Worm (Caenorhabditis elegans): ENCODE results near the gene srx-43.
"Not testable (repeated sequence)": the region's sequence is repeated elsewhere in the genome, so short reads cannot be mapped to it uniquely, and the experiment has no call there.

srx-43 gene

DNA sequence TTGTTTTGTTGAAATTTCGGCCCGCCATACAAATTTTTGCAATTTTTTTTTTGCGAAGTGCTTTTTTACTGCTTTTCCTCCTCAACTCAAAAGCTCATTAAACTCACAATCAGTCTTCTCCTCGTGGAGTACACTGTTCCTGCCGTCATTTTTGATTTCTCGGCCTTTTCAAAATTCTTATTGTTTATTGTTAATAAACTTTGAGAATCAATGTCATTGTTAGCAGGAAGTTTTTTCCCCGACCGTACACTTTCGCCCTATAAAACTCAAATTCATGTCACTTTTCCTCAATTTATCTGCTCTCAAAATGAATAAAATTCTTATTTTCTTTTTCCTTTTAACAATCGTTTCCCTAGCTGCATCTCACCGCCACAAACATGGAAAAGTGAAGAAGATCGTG is 41.9 kb upstream of the srx-43 start, which contains the start of gene clec-232:
Gene clec-232, plus strand, starts transcription at position 301 of the 400 bp plus-strand sequence.
- no peak for TF ChIP-seq unc-55 (GFP tag; optimal IDR thresholded peaks at IDR 0.05)
- TF ChIP-seq gmeb-1 (tag; optimal IDR thresholded peaks at IDR 0.05), result no peak
- no peak for TF ChIP-seq sma-3 (GFP tag; optimal IDR thresholded peaks at IDR 0.05)
- no peak for TF ChIP-seq F13H6.1 (tag; optimal IDR thresholded peaks at IDR 0.05)
- no peak for TF ChIP-seq ceh-16 (tag; optimal IDR thresholded peaks at IDR 0.05)
- TF ChIP-seq nhr-77 (tag; optimal IDR thresholded peaks at IDR 0.05), result no peak
- TF ChIP-seq nhr-6 (tag; optimal IDR thresholded peaks at IDR 0.05), result no peak
- TF ChIP-seq nhr-237 (tag; optimal IDR thresholded peaks at IDR 0.05), result no peak
- no peak for TF ChIP-seq egl-27 (tag; optimal IDR thresholded peaks at IDR 0.05)
- no peak for TF ChIP-seq nhr-21 (tag; optimal IDR thresholded peaks at IDR 0.05)
- TF ChIP-seq fos-1 (tag; optimal IDR thresholded peaks at IDR 0.05), result no peak
- TF ChIP-seq nhr-23 (tag; optimal IDR thresholded peaks at IDR 0.05), result no peak
- no peak for TF ChIP-seq nhr-12 (tag; optimal IDR thresholded peaks at IDR 0.05)
- no peak for TF ChIP-seq ZK546.5 (tag; optimal IDR thresholded peaks at IDR 0.05)
- TF ChIP-seq C34F6.9 (tag; optimal IDR thresholded peaks at IDR 0.05), result no peak
- TF ChIP-seq aly-2 (tag; optimal IDR thresholded peaks at IDR 0.05), result no peak
- TF ChIP-seq nhr-25 (tag; optimal IDR thresholded peaks at IDR 0.05), result no peak

- TF ChIP-seq fos-1 (tag; optimal IDR thresholded peaks at IDR 0.05), result peak; percentile 76
- TF ChIP-seq Y55F3AM.14 (GFP tag; optimal IDR thresholded peaks at IDR 0.05), result no peak
Measured at ce11 chrV:15978232-15978764, 39.5 kb upstream of the srx-43 start, which contains the start of gene oac-20. Gene oac-20 (plus strand): TSS chrV:15978714.

ce11 chrV:15982733-15983344 is 34.9 kb upstream of the srx-43 start, which contains the start of the genes fbxa-99 and F36G9.13:
Gene fbxa-99 (minus strand): TSS chrV:15982854.
Gene F36G9.13 (plus strand): TSS chrV:15983294.
- no peak for TF ChIP-seq unc-62 (GFP tag; optimal IDR thresholded peaks at IDR 0.05)
- TF ChIP-seq nhr-11 (tag; optimal IDR thresholded peaks at IDR 0.05), result no peak
- TF ChIP-seq snpc-4 (tag; optimal IDR thresholded peaks at IDR 0.05), result peak; percentile 56
- TF ChIP-seq skn-1 (tag; optimal IDR thresholded peaks at IDR 0.05), result no peak
- TF ChIP-seq ceh-16 (tag; optimal IDR thresholded peaks at IDR 0.05), result no peak
- TF ChIP-seq gmeb-1 (tag; optimal IDR thresholded peaks at IDR 0.05), result no peak
- TF ChIP-seq peb-1 (tag; optimal IDR thresholded peaks at IDR 0.05), result no peak
- TF ChIP-seq mab-5 (tag; optimal IDR thresholded peaks at IDR 0.05), result no peak
- peak; percentile 36 for TF ChIP-seq fos-1 (tag; optimal IDR thresholded peaks at IDR 0.05)

DNA sequence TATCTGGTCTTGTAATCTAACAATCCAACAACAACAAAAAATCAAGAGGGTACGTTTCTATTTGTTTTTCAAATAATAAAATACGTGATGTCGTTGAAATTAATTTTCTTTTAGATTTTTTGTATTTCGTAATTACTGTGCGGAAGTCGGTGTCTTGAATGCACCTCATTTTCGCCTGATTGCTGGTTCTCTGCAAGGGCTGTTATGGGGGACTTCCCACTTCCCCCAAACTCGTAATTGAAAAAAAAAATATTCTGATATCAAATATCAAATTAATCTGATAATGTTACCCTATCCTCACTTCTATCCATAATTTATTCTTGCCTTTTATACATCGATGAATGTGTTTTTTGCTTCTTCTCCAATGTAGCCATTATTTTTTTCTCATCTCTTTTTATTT is 29.7 kb upstream of the srx-43 start, which contains the start of gene F36G9.15:
Gene F36G9.15, minus strand, starts transcription at position 101 of the 400 bp plus-strand sequence.
- TF ChIP-seq snpc-4 (tag; optimal IDR thresholded peaks at IDR 0.05), result no peak
- no peak for TF ChIP-seq elt-3 (tag; optimal IDR thresholded peaks at IDR 0.05)
- no peak for TF ChIP-seq gmeb-1 (tag; optimal IDR thresholded peaks at IDR 0.05)
- TF ChIP-seq R02D3.7 (tag; optimal IDR thresholded peaks at IDR 0.05), result no peak
- no peak for TF ChIP-seq nhr-6 (tag; optimal IDR thresholded peaks at IDR 0.05)
- TF ChIP-seq skn-1 (tag; optimal IDR thresholded peaks at IDR 0.05), result no peak
- no peak for TF ChIP-seq unc-39 (tag; optimal IDR thresholded peaks at IDR 0.05)
- TF ChIP-seq alr-1 (tag; optimal IDR thresholded peaks at IDR 0.05), result no peak
- no peak for TF ChIP-seq F13H6.1 (tag; optimal IDR thresholded peaks at IDR 0.05)
- no peak for TF ChIP-seq ama-1 (optimal IDR thresholded peaks at IDR 0.05)
- TF ChIP-seq Y55F3AM.14 (GFP tag; optimal IDR thresholded peaks at IDR 0.05), result no peak
- TF ChIP-seq crh-2 (tag; optimal IDR thresholded peaks at IDR 0.05), result no peak
- TF ChIP-seq ceh-16 (tag; optimal IDR thresholded peaks at IDR 0.05), result no peak
- no peak for TF ChIP-seq ceh-82 (tag; optimal IDR thresholded peaks at IDR 0.05)

DNA sequence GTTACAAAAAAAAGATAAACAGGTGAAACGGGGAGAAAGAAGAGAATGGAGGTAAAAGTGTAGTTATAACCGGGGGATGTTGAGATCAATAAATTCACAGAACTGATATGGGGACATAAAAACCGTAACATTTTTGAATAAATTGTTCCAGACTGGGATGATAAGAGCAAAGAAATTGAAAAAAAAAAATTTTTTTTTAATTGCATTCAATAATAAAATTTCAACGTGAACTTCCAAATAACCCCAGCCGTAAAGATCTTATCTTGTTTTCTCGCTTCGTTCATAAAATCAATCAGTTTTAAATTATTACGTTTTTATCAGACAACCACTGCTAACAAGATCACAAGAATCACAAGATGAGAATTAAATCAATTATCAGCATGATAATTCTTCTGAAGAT is 25.9 kb upstream of the srx-43 start, which contains the start of gene C06C6.7:
Gene C06C6.7, plus strand, starts transcription at position 301 of the 400 bp plus-strand sequence.
- TF ChIP-seq ceh-82, dmd-4, nhr-23 (tag; optimal IDR thresholded peaks at IDR 0.05): not testable (repeated sequence)

DNA sequence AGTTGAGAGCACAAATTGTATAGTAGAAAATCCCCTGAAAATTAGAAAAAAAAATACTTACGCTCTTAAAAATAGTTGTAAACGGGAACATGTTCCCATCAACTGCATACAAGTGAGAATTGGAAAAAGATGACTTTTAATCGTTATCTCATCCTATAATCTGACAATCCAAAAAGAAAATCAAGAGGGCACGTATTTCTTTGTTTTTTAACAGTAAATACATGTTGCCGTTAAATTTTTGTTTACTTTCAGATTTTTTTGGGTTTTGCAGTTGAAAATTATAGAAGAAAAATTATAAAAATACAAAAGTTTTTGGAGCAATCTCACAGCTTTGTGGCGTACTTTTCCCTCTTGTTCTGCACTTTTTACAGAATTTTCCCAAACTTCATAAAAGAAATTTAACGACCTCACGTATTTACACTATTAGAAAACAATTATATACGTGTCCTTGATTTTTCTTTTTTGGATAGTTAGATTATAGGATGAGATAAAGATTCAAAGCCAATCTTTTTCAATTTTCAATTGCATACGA is 21.1 kb upstream of the srx-43 start, which contains the start of the genes C06C6.9 and C06C6.8:
Gene C06C6.9, minus strand, starts transcription at position 101 of the 532 bp plus-strand sequence.
Gene C06C6.8, plus strand, starts transcription at position 482 of the 532 bp plus-strand sequence.
- TF ChIP-seq egl-27 (tag; optimal IDR thresholded peaks at IDR 0.05) (no peak), zag-1 (tag; optimal IDR thresholded peaks at IDR 0.05) (no peak), ceh-16 (tag; optimal IDR thresholded peaks at IDR 0.05) (no peak), blmp-1 (tag; optimal IDR thresholded peaks at IDR 0.05; ENCODE audit: insufficient read depth) (no peak), aly-2 (tag; optimal IDR thresholded peaks at IDR 0.05) (no peak), lsy-2 (tag; optimal IDR thresholded peaks at IDR 0.05) (no peak), nhr-23 (tag; optimal IDR thresholded peaks at IDR 0.05) (no peak), dmd-4 (tag; optimal IDR thresholded peaks at IDR 0.05) (no peak), sem-4 (tag; optimal IDR thresholded peaks at IDR 0.05) (no peak), ztf-4 (tag; optimal IDR thresholded peaks at IDR 0.05) (no peak), mab-5 (tag; optimal IDR thresholded peaks at IDR 0.05) (no peak), sma-9 (GFP tag; optimal IDR thresholded peaks at IDR 0.05) (no peak), sma-9 (tag; optimal IDR thresholded peaks at IDR 0.05) (no peak), nhr-11 (tag; optimal IDR thresholded peaks at IDR 0.05) (no peak), peb-1 (tag; optimal IDR thresholded peaks at IDR 0.05) (no peak), nhr-21 (tag; optimal IDR thresholded peaks at IDR 0.05) (no peak), snpc-4 (tag; optimal IDR thresholded peaks at IDR 0.05) (no peak), unc-62 (GFP tag; optimal IDR thresholded peaks at IDR 0.05) (no peak), mdl-1 (tag; optimal IDR thresholded peaks at IDR 0.05) (no peak), crh-2 (tag; optimal IDR thresholded peaks at IDR 0.05) (no peak)

Data from whole organism, L2 larva.